Worm (Caenorhabditis elegans) whole organism, midembryonic: ENCODE results near the gene abt-1.

Experiments
- cog-1 ChIP-seq: sonication (generic microtip); optimal IDR thresholded peaks from 2 replicates; lab custom pipeline; 2016; ENCODE audit warnings: missing genetic modification characterization, missing compliant biosample characterization
- flt-1 ChIP-seq: fragments of 200-800 bp; sonication (Bioruptor generic); IDR thresholded peaks from 2 replicates; pipeline ENCODE4 v1.3.6; 2022; ENCODE audit warnings: missing genetic modification characterization, missing compliant biosample characterization
- klf-2 ChIP-seq: fragments of 200-800 bp; sonication (Bioruptor generic); conservative IDR thresholded peaks from 2 replicates; pipeline ENCODE4 v1.3.6; 2022; ENCODE audit warnings: missing genetic modification reagents, missing genetic modification characterization, missing compliant biosample characterization
- med-1 ChIP-seq: sonication (generic microtip); optimal IDR thresholded peaks from 2 replicates; lab custom pipeline; 2017; ENCODE audit warnings: missing genetic modification characterization, mild to moderate bottlenecking, missing compliant biosample characterization, antibody characterized with exemption, missing genetic modification reagents; ENCODE audit not compliant: insufficient read depth
- ref-1 ChIP-seq: fragments of 200-800 bp; sonication (Bioruptor generic); conservative IDR thresholded peaks from 2 replicates; pipeline ENCODE4 v1.3.6; 2022; ENCODE audit warnings: missing genetic modification reagents, missing genetic modification characterization, missing compliant biosample characterization
- tab-1 ChIP-seq: fragments of 200-800 bp; sonication (Bioruptor generic); IDR thresholded peaks from 2 replicates; pipeline ENCODE4 v1.3.6; 2022; ENCODE audit warnings: missing genetic modification characterization, missing compliant biosample characterization
- ztf-23 ChIP-seq: fragments of 200-800 bp; sonication (Bioruptor generic); IDR thresholded peaks from 2 replicates; pipeline ENCODE4 v1.3.6; 2022; ENCODE audit warnings: missing genetic modification reagents, missing genetic modification characterization, missing compliant biosample characterization

- no peak for TF ChIP-seq flt-1 (GFP tag; lab: Robert Waterston, UW)
- TF ChIP-seq ztf-23 (GFP tag; lab: Robert Waterston, UW), result no peak
- TF ChIP-seq cog-1 (tag; lab: Kevin White, UChicago), result no peak
- TF ChIP-seq med-1 (GFP tag; lab: Kevin White, UChicago), result no peak
- no peak for TF ChIP-seq tab-1
- no peak for TF ChIP-seq ref-1 (GFP tag; lab: Robert Waterston, UW)
- no peak for TF ChIP-seq klf-2 (GFP tag; lab: Robert Waterston, UW)
Measured at ce11 chrIV:10206182-10206581, 8.5 kb downstream of the abt-1 start, which contains the start of gene K04D7.6.
